Worm (Caenorhabditis elegans) whole organism, midembryonic: ENCODE measurements around the gene R193.2.

ENCODE experiments used
- T22C8.4 ChIP-seq: fragments of 200-800 bp; sonication (Bioruptor generic); IDR thresholded peaks from 2 replicates; pipeline ENCODE4 v1.3.6; 2022; ENCODE audit warnings: missing genetic modification characterization, missing compliant biosample characterization
- cog-1 ChIP-seq: sonication (generic microtip); optimal IDR thresholded peaks from 2 replicates; lab custom pipeline; 2016; ENCODE audit warnings: missing genetic modification characterization, missing compliant biosample characterization
- flt-1 ChIP-seq: fragments of 200-800 bp; sonication (Bioruptor generic); IDR thresholded peaks from 2 replicates; pipeline ENCODE4 v1.3.6; 2022; ENCODE audit warnings: missing genetic modification characterization, missing compliant biosample characterization
- klf-2 ChIP-seq: fragments of 200-800 bp; sonication (Bioruptor generic); conservative IDR thresholded peaks from 2 replicates; pipeline ENCODE4 v1.3.6; 2022; ENCODE audit warnings: missing genetic modification reagents, missing genetic modification characterization, missing compliant biosample characterization
- med-1 ChIP-seq: sonication (generic microtip); optimal IDR thresholded peaks from 2 replicates; lab custom pipeline; 2017; ENCODE audit warnings: missing genetic modification characterization, mild to moderate bottlenecking, missing compliant biosample characterization, antibody characterized with exemption, missing genetic modification reagents; ENCODE audit not compliant: insufficient read depth
- ref-1 ChIP-seq: fragments of 200-800 bp; sonication (Bioruptor generic); conservative IDR thresholded peaks from 2 replicates; pipeline ENCODE4 v1.3.6; 2022; ENCODE audit warnings: missing genetic modification reagents, missing genetic modification characterization, missing compliant biosample characterization
- tab-1 ChIP-seq: fragments of 200-800 bp; sonication (Bioruptor generic); IDR thresholded peaks from 2 replicates; pipeline ENCODE4 v1.3.6; 2022; ENCODE audit warnings: missing genetic modification characterization, missing compliant biosample characterization
- ztf-23 ChIP-seq: fragments of 200-800 bp; sonication (Bioruptor generic); IDR thresholded peaks from 2 replicates; pipeline ENCODE4 v1.3.6; 2022; ENCODE audit warnings: missing genetic modification reagents, missing genetic modification characterization, missing compliant biosample characterization
- ztf-29 ChIP-seq: fragments of 200-800 bp; sonication (Bioruptor generic); IDR thresholded peaks from 2 replicates; pipeline ENCODE4 v1.3.6; 2022; ENCODE audit warnings: missing genetic modification reagents, missing genetic modification characterization, missing compliant biosample characterization

Gene R193.2

DNA sequence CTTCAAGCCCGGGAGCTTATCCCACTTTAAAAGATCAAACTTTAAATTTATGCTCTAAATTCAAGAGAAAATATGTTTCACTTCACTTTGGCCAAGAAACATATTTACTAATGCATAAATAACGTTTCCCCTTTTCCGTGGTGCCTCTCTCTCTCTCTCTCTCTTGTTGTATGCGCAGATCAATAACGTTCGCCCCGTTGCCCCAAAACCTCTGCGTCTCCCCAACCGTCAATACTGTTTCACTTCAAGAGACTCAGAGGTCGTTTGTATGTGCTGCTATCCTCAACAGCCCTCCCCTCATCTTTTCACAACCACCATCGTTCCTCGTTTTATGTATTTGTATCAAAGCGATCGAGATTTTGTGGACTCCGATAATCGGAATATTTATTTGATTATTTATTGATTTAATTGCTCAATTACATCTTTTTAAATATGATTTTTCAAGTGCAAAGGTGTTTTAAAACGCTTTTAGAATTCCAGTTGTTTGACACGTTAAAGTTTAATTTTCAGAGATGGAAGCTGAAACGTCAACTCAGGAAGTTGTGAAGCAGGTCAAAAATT, 44.6 kb downstream of the R193.2 start, which contains the start of gene ife-4:
TSS of gene ife-4 (plus strand) at position 511 of the 561 bp plus-strand sequence.
- TF ChIP-seq ztf-23, result 0 out of 2 replicates have a peak, but pooled peaks have one; percentile 38
- peak; percentile 67; the same call in 1 of the 2 replicates for TF ChIP-seq flt-1 (GFP tag; lab: Robert Waterston, UW)
- TF ChIP-seq cog-1 (tag; lab: Kevin White, UChicago), result peak; percentile 54
- TF ChIP-seq ztf-29, result no peak
- TF ChIP-seq T22C8.4 (GFP tag; lab: Robert Waterston, UW), result peak; percentile 76

DNA sequence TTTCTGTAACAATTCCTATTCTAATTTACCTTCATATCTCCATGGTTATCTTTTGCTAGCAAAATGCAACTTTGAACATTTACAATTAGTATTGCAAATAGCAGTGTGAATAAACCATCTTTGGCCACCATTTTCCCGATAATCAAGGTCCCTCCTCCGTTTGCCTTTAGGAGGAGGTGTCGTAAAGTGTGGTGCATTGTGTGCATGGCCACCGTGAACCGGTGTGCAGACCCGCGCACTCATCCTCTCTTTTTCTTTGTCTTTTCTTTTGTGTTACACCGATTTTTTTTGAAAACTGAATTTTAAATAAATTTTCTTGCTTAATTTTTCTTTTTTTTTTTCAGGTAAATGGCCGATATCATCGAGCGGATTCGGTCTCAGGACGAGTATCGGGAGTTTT, 51.6 kb downstream of the R193.2 start, which contains the start of the genes pigx-1 and rme-6:
TSS of gene pigx-1 (minus strand) at position 206 of the 400 bp plus-strand sequence.
TSS of gene rme-6 (plus strand) at position 345 of the 400 bp plus-strand sequence.
- TF ChIP-seq tab-1 (GFP tag; lab: Robert Waterston, UW), result no peak
- TF ChIP-seq cog-1 (tag; lab: Kevin White, UChicago), result no peak
- TF ChIP-seq ztf-23, result no peak
- no peak for TF ChIP-seq flt-1 (GFP tag; lab: Robert Waterston, UW)
- no peak for TF ChIP-seq ztf-29
- TF ChIP-seq med-1 (GFP tag; lab: Kevin White, UChicago), result no peak

DNA sequence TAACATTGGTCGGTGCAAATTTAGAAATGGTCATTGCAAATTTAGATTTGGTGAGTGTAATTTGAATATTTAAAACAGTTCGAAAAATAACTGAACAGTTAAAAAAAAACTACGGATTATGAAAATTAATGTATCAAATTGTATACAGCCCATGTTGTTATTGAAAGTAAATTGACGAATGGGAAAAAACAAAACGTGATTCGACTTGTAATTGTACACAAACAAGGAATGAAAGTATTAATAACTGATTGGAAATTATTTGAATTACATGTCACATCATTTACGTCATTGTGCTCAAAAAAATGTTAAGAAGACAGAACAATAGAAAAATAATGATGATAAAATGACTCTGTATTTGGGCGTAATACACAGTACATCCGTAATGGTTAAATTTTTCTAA, 54.1 kb downstream of the R193.2 start:
- no peak for TF ChIP-seq klf-2 (GFP tag; lab: Robert Waterston, UW)
- TF ChIP-seq T22C8.4 (GFP tag; lab: Robert Waterston, UW), result no peak
- no peak for TF ChIP-seq tab-1 (GFP tag; lab: Robert Waterston, UW)
- no peak for TF ChIP-seq med-1 (GFP tag; lab: Kevin White, UChicago)
- no peak for TF ChIP-seq cog-1 (tag; lab: Kevin White, UChicago)
- no peak for TF ChIP-seq ztf-29
- TF ChIP-seq ztf-23, result no peak
- no peak for TF ChIP-seq flt-1 (GFP tag; lab: Robert Waterston, UW)
- TF ChIP-seq ref-1 (GFP tag; lab: Robert Waterston, UW), result no peak

DNA sequence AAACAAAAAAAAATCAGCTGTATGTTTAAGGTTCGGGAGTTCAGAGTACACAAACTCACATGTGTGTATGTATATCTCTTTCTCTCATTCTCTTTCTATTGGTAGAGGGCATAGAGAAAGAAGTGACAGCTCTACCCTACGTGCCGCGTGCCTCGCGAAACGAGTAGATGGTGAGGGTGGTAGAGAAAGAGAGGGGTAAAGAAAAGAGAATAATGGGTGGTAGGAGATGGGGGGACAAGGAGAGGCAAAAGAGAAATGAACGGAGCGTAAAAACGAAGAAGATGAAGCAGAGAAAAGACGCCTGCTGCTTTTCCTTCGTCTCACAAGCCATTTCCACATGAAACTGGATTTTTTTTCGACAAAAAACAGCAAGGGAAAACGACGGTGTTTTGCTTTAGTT, 55.2 kb downstream of the R193.2 start:
- 0 out of 2 replicates have a peak, but pooled peaks have one; percentile 34 for TF ChIP-seq ref-1 (GFP tag; lab: Robert Waterston, UW)
- 0 out of 2 replicates have a peak, but pooled peaks have one; percentile 16 for TF ChIP-seq ztf-29
- no peak for TF ChIP-seq med-1 (GFP tag; lab: Kevin White, UChicago)
- peak; percentile 70 for TF ChIP-seq cog-1 (tag; lab: Kevin White, UChicago)
- no peak for TF ChIP-seq klf-2 (GFP tag; lab: Robert Waterston, UW)
- no peak for TF ChIP-seq T22C8.4 (GFP tag; lab: Robert Waterston, UW)
- 0 out of 2 replicates have a peak, but pooled peaks have one; percentile 47 for TF ChIP-seq ztf-23
- TF ChIP-seq flt-1 (GFP tag; lab: Robert Waterston, UW), result peak; percentile 74
- TF ChIP-seq tab-1 (GFP tag; lab: Robert Waterston, UW), result peak; percentile 27; the same call in 1 of the 2 replicates

DNA sequence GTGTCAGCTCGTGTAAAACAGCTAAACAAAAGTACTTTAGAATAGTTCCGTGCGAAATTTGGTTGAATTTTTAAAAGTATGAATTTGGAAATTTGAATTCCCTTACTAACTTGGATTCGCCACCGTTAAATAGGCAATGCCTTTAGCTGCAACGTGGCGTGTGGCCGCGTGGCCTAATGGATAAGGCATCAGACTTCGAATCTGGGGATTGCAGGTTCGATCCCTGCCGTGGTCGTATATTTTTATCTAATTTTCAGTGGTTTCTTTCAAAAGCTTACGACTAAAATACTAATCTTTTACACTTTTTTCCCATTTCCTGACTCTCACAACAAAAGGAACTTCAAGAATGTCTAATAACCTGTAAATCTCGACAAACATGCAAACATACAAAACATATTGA, 58.7 kb downstream of the R193.2 start:
- TF ChIP-seq flt-1 (GFP tag; lab: Robert Waterston, UW) (no peak), cog-1 (tag; lab: Kevin White, UChicago) (no peak)

DNA sequence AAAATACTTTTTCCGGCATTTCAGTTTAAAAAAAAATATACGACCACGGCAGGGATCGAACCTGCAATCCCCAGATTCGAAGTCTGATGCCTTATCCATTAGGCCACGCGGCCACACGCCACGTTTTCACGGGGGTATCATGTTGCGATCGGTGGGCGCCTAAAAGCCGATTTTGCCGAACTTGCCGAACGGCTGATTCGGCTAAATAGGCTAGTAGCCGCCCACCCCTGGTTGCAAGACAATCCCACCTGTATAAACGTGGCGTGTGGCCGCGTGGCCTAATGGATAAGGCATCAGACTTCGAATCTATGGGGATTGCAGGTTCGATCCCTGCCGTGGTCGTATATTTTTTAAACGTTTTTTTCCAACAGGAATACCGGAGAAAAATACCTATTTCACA, 59.3 kb downstream of the R193.2 start:
- TF ChIP-seq cog-1 (tag; lab: Kevin White, UChicago), result no peak
- TF ChIP-seq ref-1 (GFP tag; lab: Robert Waterston, UW), result no peak
- no peak for TF ChIP-seq T22C8.4 (GFP tag; lab: Robert Waterston, UW)
- TF ChIP-seq med-1 (GFP tag; lab: Kevin White, UChicago), result no peak
- TF ChIP-seq ztf-23, result no peak
- TF ChIP-seq flt-1 (GFP tag; lab: Robert Waterston, UW), result 0 out of 2 replicates have a peak, but pooled peaks have one; percentile 8
- no peak for TF ChIP-seq ztf-29
- 0 out of 2 replicates have a peak, but pooled peaks have one; percentile 57 for TF ChIP-seq tab-1 (GFP tag; lab: Robert Waterston, UW)
- no peak for TF ChIP-seq klf-2 (GFP tag; lab: Robert Waterston, UW)

DNA sequence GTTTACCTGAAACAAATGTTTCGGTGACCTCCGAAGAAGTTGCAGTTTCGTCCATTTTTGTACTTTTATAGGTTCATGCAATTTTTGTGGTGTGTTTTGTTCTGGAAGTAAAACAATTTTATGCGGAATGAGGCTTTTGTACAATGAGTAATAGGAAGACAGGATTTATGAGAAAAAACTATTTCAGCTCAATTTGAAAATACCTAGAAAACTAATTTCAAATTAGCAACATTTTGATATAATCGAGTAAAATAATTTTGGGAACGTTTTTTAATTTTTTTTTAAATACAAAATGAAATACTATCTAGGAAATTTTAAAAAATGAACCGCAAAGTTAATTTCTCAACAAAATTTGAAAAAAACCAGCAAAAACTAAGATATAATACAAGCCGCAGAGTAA, 60.3 kb downstream of the R193.2 start, which contains the start of gene rei-2:
TSS of gene rei-2 (minus strand) at position 101 of the 400 bp plus-strand sequence.
- no peak for TF ChIP-seq med-1 (GFP tag; lab: Kevin White, UChicago)
- no peak for TF ChIP-seq klf-2 (GFP tag; lab: Robert Waterston, UW)
- no peak for TF ChIP-seq T22C8.4 (GFP tag; lab: Robert Waterston, UW)
- no peak for TF ChIP-seq tab-1 (GFP tag; lab: Robert Waterston, UW)
- TF ChIP-seq cog-1 (tag; lab: Kevin White, UChicago), result no peak
- no peak for TF ChIP-seq ztf-29
- TF ChIP-seq flt-1 (GFP tag; lab: Robert Waterston, UW), result no peak
- TF ChIP-seq ztf-23, result no peak
- TF ChIP-seq ref-1 (GFP tag; lab: Robert Waterston, UW), result no peak

DNA sequence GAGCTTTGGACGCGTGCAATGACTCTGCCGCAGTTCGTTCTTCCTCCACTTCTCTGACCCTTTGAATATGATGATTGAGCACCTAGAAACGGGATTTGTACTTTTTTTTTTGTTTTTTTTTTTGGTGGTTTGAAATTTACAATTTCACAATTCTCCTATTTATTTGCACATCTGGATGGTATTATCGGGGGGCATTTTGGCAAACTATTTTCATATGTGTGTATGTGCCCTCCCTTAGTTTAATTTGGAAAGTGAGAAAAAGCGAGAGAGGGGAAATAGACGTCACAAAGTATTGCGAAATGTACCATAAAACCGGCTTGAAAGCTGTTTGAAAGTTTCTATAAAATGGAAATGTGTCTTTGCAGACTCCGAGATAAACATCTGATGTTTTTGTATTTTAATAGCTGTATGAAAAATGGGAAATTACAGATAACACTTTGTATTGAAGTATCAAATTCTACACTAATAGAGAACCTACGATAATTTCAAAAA, 61.9 kb downstream of the R193.2 start:
- no peak for TF ChIP-seq klf-2 (GFP tag; lab: Robert Waterston, UW)
- no peak for TF ChIP-seq med-1 (GFP tag; lab: Kevin White, UChicago)
- no peak for TF ChIP-seq cog-1 (tag; lab: Kevin White, UChicago)

DNA sequence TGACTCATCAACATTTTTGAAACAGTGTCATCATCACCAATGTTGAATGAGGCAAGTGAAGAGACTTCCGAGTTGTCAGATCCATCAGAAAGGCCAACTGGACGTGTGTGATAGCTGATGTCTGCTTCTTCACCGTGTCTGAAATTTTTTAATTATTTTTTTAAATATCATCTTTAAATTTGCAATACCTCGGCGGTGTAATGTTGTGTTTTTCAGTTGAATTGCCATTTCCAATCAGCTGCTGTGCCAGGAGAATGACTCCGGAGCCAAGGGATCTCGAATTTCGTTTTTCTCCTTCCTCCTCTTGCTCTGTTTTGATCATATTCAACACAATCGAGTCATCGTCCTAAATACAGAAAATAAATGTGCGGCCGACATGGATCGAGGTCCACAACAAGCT, 63.4 kb downstream of the R193.2 start:
- TF ChIP-seq klf-2 (GFP tag; lab: Robert Waterston, UW) (no peak), ztf-29 (no peak), tab-1 (GFP tag; lab: Robert Waterston, UW) (no peak), ref-1 (GFP tag; lab: Robert Waterston, UW) (no peak), med-1 (GFP tag; lab: Kevin White, UChicago) (no peak), ztf-23 (no peak), cog-1 (tag; lab: Kevin White, UChicago) (no peak), flt-1 (GFP tag; lab: Robert Waterston, UW) (no peak), T22C8.4 (GFP tag; lab: Robert Waterston, UW) (no peak)
